Worm (Caenorhabditis elegans) whole organism, L2 larva: ENCODE results near the gene F58F12.12.

Experiments
- C34F6.9 ChIP-seq: fragments of 150-350 bp; optimal IDR thresholded peaks from 2 replicates; lab custom pipeline; 2014; ENCODE audit warnings: missing biosample characterization, missing genetic modification characterization
- F13H6.1 ChIP-seq: sonication (generic microtip); optimal IDR thresholded peaks from 2 replicates; lab custom pipeline; 2016; ENCODE audit warnings: missing genetic modification characterization, missing compliant biosample characterization
- ZK546.5 ChIP-seq: sonication (generic microtip); optimal IDR thresholded peaks from 2 replicates; lab custom pipeline; 2017; ENCODE audit warnings: missing biosample characterization, missing genetic modification characterization
- aly-2 ChIP-seq: fragments of 150-350 bp; optimal IDR thresholded peaks from 2 replicates; lab custom pipeline; 2014; ENCODE audit warnings: missing biosample characterization, missing genetic modification characterization
- blmp-1 ChIP-seq: sonication (generic microtip); optimal IDR thresholded peaks from 2 replicates; lab custom pipeline; 2017; ENCODE audit warnings: missing genetic modification characterization, mild to moderate bottlenecking, missing compliant biosample characterization, antibody characterized with exemption, moderate library complexity; ENCODE audit not compliant: insufficient read depth
- ceh-16 ChIP-seq: fragments of 150-350 bp; optimal IDR thresholded peaks from 2 replicates; lab custom pipeline; 2014; ENCODE audit warnings: missing biosample characterization, missing genetic modification characterization
- crh-2 ChIP-seq: sonication (generic microtip); optimal IDR thresholded peaks from 2 replicates; lab custom pipeline; 2017; ENCODE audit warnings: missing biosample characterization, missing genetic modification characterization
- elt-1 ChIP-seq: fragments of 150-350 bp; optimal IDR thresholded peaks from 2 replicates; lab custom pipeline; 2014; ENCODE audit warnings: missing biosample characterization, missing genetic modification characterization
- elt-3 ChIP-seq: sonication (generic microtip); optimal IDR thresholded peaks from 2 replicates; lab custom pipeline; 2017; ENCODE audit warnings: missing biosample characterization, missing genetic modification characterization
- fos-1 ChIP-seq: fragments of 150-350 bp; optimal IDR thresholded peaks from 2 replicates; lab custom pipeline; 2014; ENCODE audit warnings: missing biosample characterization, missing genetic modification characterization
- gmeb-1 ChIP-seq: fragments of 150-350 bp; optimal IDR thresholded peaks from 2 replicates; lab custom pipeline; 2014; ENCODE audit warnings: missing biosample characterization, missing genetic modification characterization
- lin-11 ChIP-seq: fragments of 150-350 bp; sonication (generic microtip); optimal IDR thresholded peaks from 2 replicates; lab custom pipeline; 2014; ENCODE audit warnings: missing biosample characterization, missing genetic modification characterization, inconsistent platforms, mixed read lengths
- mab-5 ChIP-seq: fragments of 150-350 bp; optimal IDR thresholded peaks from 2 replicates; lab custom pipeline; 2014; ENCODE audit warnings: missing biosample characterization, missing genetic modification characterization
- mbf-1 ChIP-seq: sonication (generic microtip); optimal IDR thresholded peaks from 2 replicates; lab custom pipeline; 2017; ENCODE audit warnings: missing biosample characterization, missing genetic modification characterization
- nhr-10 ChIP-seq: sonication (generic microtip); optimal IDR thresholded peaks from 2 replicates; lab custom pipeline; 2017; ENCODE audit warnings: missing biosample characterization, missing genetic modification characterization
- nhr-11 ChIP-seq: fragments of 150-350 bp; optimal IDR thresholded peaks from 2 replicates; lab custom pipeline; 2014; ENCODE audit warnings: missing biosample characterization, missing genetic modification characterization
- nhr-12 ChIP-seq: fragments of 150-350 bp; optimal IDR thresholded peaks from 2 replicates; lab custom pipeline; 2014; ENCODE audit warnings: missing biosample characterization, missing genetic modification characterization
- nhr-129 ChIP-seq: fragments of 150-350 bp; optimal IDR thresholded peaks from 2 replicates; lab custom pipeline; 2014; ENCODE audit warnings: missing biosample characterization, missing genetic modification characterization
- nhr-21 ChIP-seq: fragments of 150-350 bp; optimal IDR thresholded peaks from 2 replicates; lab custom pipeline; 2014; ENCODE audit warnings: missing biosample characterization, missing genetic modification characterization
- nhr-25 ChIP-seq: fragments of 150-350 bp; sonication (generic microtip); optimal IDR thresholded peaks from 3 replicates; lab custom pipeline; 2014; ENCODE audit warnings: missing biosample characterization, missing genetic modification characterization
- peb-1 ChIP-seq: fragments of 150-350 bp; optimal IDR thresholded peaks from 2 replicates; lab custom pipeline; 2014; ENCODE audit warnings: missing biosample characterization, missing genetic modification characterization
- sma-3 ChIP-seq: sonication (generic microtip); optimal IDR thresholded peaks from 2 replicates; lab custom pipeline; 2016; ENCODE audit warnings: missing genetic modification reagents, missing genetic modification characterization, missing compliant biosample characterization
- sma-9 ChIP-seq, 2 experiments: fragments of 150-350 bp in 1 of 2; sonication (generic microtip) in 1 of 2; optimal IDR thresholded peaks; 2 replicates each; lab custom pipeline; 2014 to 2016; ENCODE audit warnings: missing genetic modification characterization in 2 of 2, mild to moderate bottlenecking in 1 of 2, missing biosample characterization in 1 of 2, missing compliant biosample characterization in 1 of 2, missing genetic modification reagents in 1 of 2, moderate library complexity in 1 of 2
- snpc-4 ChIP-seq: fragments of 150-350 bp; optimal IDR thresholded peaks from 2 replicates; lab custom pipeline; 2014; ENCODE audit warnings: missing biosample characterization, missing genetic modification characterization
- unc-39 ChIP-seq: fragments of 150-350 bp; optimal IDR thresholded peaks from 2 replicates; lab custom pipeline; 2014; ENCODE audit warnings: missing biosample characterization, missing genetic modification characterization

F58F12.12 gene

DNA sequence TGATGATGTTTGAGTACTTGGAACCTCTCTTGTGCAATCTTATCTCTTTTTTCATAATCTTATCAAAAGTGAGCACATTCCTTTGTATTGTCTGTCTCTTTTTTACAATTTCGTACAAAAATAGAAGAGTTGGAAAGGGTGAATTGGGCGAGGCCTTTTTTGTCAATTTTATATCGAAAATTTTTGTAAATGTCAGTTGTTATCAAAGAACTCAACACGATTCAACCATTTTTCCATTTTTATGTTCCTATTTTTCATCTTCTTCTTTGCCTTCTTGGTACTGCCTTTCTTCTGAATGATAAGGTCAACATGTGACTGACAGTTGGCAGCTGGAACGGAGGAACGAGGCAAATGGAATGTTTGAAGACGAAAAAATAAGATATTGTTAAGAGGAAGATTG, 32.8 kb downstream of the F58F12.12 start:
- no peak for TF ChIP-seq mbf-1 (tag; lab: Kevin White, UChicago)
- peak; percentile 15 for TF ChIP-seq gmeb-1 (tag; lab: Kevin White, UChicago)
- TF ChIP-seq fos-1 (tag; lab: Kevin White, UChicago), result peak; percentile 64
- TF ChIP-seq crh-2, result peak; percentile 20
- peak; percentile 40 for TF ChIP-seq F13H6.1 (tag; lab: Kevin White, UChicago)
- TF ChIP-seq sma-9 (GFP tag; optimal IDR thresholded peaks at IDR 0.05; lab: Kevin White, UChicago), result peak; percentile 49
- no peak for TF ChIP-seq sma-9 (tag; optimal IDR thresholded peaks at IDR 0.05; lab: Kevin White, UChicago)
- no peak for TF ChIP-seq nhr-21 (tag; lab: Kevin White, UChicago)

- TF ChIP-seq lin-11 (tag; lab: Kevin White, UChicago) (no peak), nhr-21 (tag; lab: Kevin White, UChicago) (no peak), ceh-16 (no peak), nhr-129 (tag; lab: Kevin White, UChicago) (no peak)
Observed at ce11 chrII:6417999-6418398, 37.0 kb downstream of the F58F12.12 start.

DNA sequence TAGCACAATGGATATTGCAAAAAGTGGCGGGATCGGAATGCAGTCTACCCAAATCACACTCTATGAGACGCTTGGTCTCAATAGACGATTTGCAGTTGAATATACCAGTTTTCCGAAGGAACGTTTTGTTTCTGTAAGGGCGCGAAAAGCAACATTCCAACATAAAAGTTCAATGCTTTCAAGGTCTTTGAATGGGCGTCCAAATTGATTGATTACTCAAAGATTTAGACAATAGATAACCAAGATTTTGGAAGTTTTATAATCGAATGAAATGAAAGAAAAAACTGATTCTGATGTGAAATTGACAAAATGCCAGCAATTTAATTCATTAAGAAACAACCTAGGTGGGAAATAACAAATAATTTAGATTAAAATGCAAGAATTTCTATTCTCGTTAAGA, 38.2 kb downstream of the F58F12.12 start:
- TF ChIP-seq blmp-1 (tag; lab: Kevin White, UChicago), result peak; percentile 1
- TF ChIP-seq nhr-25 (tag; lab: Kevin White, UChicago), result peak; percentile 33
- TF ChIP-seq ceh-16, result peak; percentile 80
- no peak for TF ChIP-seq nhr-10 (tag; lab: Kevin White, UChicago)

ce11 chrII:6422812-6423211, 41.8 kb downstream of the F58F12.12 start, which contains the start of gene K03H9.3:
TSS of gene K03H9.3 (plus strand) at chrII:6423112.
- no peak for TF ChIP-seq gmeb-1 (tag; lab: Kevin White, UChicago)
- no peak for TF ChIP-seq nhr-11
- no peak for TF ChIP-seq elt-1
- no peak for TF ChIP-seq nhr-25 (tag; lab: Kevin White, UChicago)
- no peak for TF ChIP-seq crh-2
- no peak for TF ChIP-seq elt-3 (tag; lab: Kevin White, UChicago)
- no peak for TF ChIP-seq unc-39 (tag; lab: Kevin White, UChicago)
- TF ChIP-seq mab-5 (tag; lab: Kevin White, UChicago), result no peak
- no peak for TF ChIP-seq nhr-12 (tag; lab: Kevin White, UChicago)
- no peak for TF ChIP-seq C34F6.9 (tag; lab: Kevin White, UChicago)
- no peak for TF ChIP-seq ceh-16
- TF ChIP-seq sma-9 (GFP tag; optimal IDR thresholded peaks at IDR 0.05; lab: Kevin White, UChicago), result no peak
- TF ChIP-seq sma-9 (tag; optimal IDR thresholded peaks at IDR 0.05; lab: Kevin White, UChicago), result no peak
- no peak for TF ChIP-seq mbf-1 (tag; lab: Kevin White, UChicago)
- TF ChIP-seq sma-3 (GFP tag; lab: Kevin White, UChicago), result no peak

DNA sequence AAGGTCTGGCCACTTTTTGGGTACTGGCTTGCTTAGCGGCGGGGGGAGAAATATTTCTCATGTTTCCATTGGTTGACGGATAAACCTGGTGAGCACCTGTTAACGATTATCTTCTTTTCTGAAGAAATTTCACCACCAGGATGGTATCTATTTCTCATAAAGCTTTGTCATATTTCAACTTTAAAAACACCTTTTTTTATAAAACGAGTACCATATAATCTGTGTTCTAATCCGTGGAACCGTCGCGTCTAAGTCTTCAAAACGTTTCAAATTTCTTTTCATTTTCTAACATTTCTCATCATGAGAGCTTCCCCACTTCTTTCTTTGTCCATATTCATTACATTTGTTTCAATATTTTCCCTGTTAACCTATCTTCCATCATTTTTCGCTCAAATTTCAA, 45.0 kb downstream of the F58F12.12 start, which contains the start of gene col-75:
col-75 (plus strand) TSS at position 301 of the 400 bp plus-strand sequence.
- TF ChIP-seq nhr-12 (tag; lab: Kevin White, UChicago) (no peak), sma-3 (GFP tag; lab: Kevin White, UChicago) (no peak), aly-2 (no peak), unc-39 (tag; lab: Kevin White, UChicago) (no peak), crh-2 (no peak), blmp-1 (tag; lab: Kevin White, UChicago) (no peak), C34F6.9 (tag; lab: Kevin White, UChicago) (no peak), fos-1 (tag; lab: Kevin White, UChicago) (no peak), nhr-11 (no peak), ZK546.5 (tag; lab: Kevin White, UChicago) (no peak), peb-1 (tag; lab: Kevin White, UChicago) (no peak), snpc-4 (tag; lab: Kevin White, UChicago) (no peak), nhr-129 (tag; lab: Kevin White, UChicago) (no peak), gmeb-1 (tag; lab: Kevin White, UChicago) (no peak), elt-1 (no peak)
